Fruit fly (Drosophila melanogaster): ENCODE results near the gene Flacc.
A peak's percentile ranks its signal among the peaks of the same experiment; 100 is the strongest.

The Flacc gene

dm6 chrX:18883999-18884671, 9.3 kb downstream of the Flacc start, which contains the start of gene CG7332 (continued):
- TF ChIP-seq ase (GFP tag; IDR thresholded peaks at IDR 0.05) = no peak
- peak; percentile 37 for TF ChIP-seq YL-1 (GFP tag; optimal IDR thresholded peaks at IDR 0.05)
- TF ChIP-seq CG14860 (GFP tag; IDR thresholded peaks at IDR 0.05; ENCODE audit: partially characterized antibody) = peak; percentile 39; the same call in 1 of the 3 replicates
- no peak for TF ChIP-seq cato (GFP tag; optimal IDR thresholded peaks at IDR 0.05; ENCODE audit: borderline replicate concordance)
- TF ChIP-seq jing (GFP tag; optimal IDR thresholded peaks at IDR 0.05) = no peak
- 0 out of 2 replicates have a peak, but pooled peaks have one; percentile 28 for TF ChIP-seq Atf6 (GFP tag; IDR thresholded peaks at IDR 0.05)
- no peak for TF ChIP-seq Jarid2 (GFP tag; optimal IDR thresholded peaks at IDR 0.05)
- no peak for TF ChIP-seq eve (GFP tag; optimal IDR thresholded peaks at IDR 0.05)

dm6 chrX:18869489-18870132, 23.8 kb downstream of the Flacc start:
- TF ChIP-seq CG4404 (GFP tag; IDR thresholded peaks at IDR 0.05) (no peak), dan (GFP tag; IDR thresholded peaks at IDR 0.05) (no peak), sob (GFP tag; IDR thresholded peaks at IDR 0.05) (peak; percentile 37; the same call in 1 of the 2 replicates), Xrp1 (GFP tag; IDR thresholded peaks at IDR 0.05) (peak; percentile 75), Aef1 (GFP tag; IDR thresholded peaks at IDR 0.05) (peak; percentile 54; the same call in 2 of the 3 replicates), ems (GFP tag; optimal IDR thresholded peaks at IDR 0.05) (peak; percentile 24), CG5953 (GFP tag; IDR thresholded peaks at IDR 0.05) (0 out of 2 replicates have a peak, but pooled peaks have one; percentile 36), tx (GFP tag; optimal IDR thresholded peaks at IDR 0.05) (no peak), Drgx (GFP tag; IDR thresholded peaks at IDR 0.05) (peak; percentile 67), CG13424 (tag; optimal IDR thresholded peaks at IDR 0.05) (peak; percentile 44), Rfx (GFP tag; IDR thresholded peaks at IDR 0.05) (peak; percentile 59), CG30431 (GFP tag; optimal IDR thresholded peaks at IDR 0.05) (peak; percentile 11), CG12769 (tag; optimal IDR thresholded peaks at IDR 0.05) (no peak), CG18476 (GFP tag; optimal IDR thresholded peaks at IDR 0.05) (no peak), Deaf1 (tag; optimal IDR thresholded peaks at IDR 0.05) (no peak), Asciz (GFP tag; optimal IDR thresholded peaks at IDR 0.05) (peak; percentile 22), lmd (GFP tag; IDR thresholded peaks at IDR 0.05) (peak; percentile 67), Dek (tag; optimal IDR thresholded peaks at IDR 0.05) (peak; percentile 33), gcm (GFP tag; optimal IDR thresholded peaks at IDR 0.05) (peak; percentile 7), CG15696 (tag; optimal IDR thresholded peaks at IDR 0.05) (peak; percentile 13), Fer1 (GFP tag; optimal IDR thresholded peaks at IDR 0.05) (peak; percentile 27), H2.0 (GFP tag; IDR thresholded peaks at IDR 0.05) (peak; percentile 43), CG15011 (GFP tag; optimal IDR thresholded peaks at IDR 0.05) (no peak), CG7786 (GFP tag; optimal IDR thresholded peaks at IDR 0.05) (peak; percentile 25), CG13624 (GFP tag; optimal IDR thresholded peaks at IDR 0.05) (peak; percentile 41), nmo (GFP tag; optimal IDR thresholded peaks at IDR 0.05) (peak; percentile 45), CG2129 (GFP tag; IDR thresholded peaks at IDR 0.05; ENCODE audit: partially characterized antibody) (no peak), cas (GFP tag; IDR thresholded peaks at IDR 0.05) (no peak), Meics (GFP tag; optimal IDR thresholded peaks at IDR 0.05) (peak; percentile 51), Chrac-16 (GFP tag; optimal IDR thresholded peaks at IDR 0.05) (peak; percentile 17), CG7745 (tag; optimal IDR thresholded peaks at IDR 0.05) (no peak), ken (GFP tag; IDR thresholded peaks at IDR 0.05) (peak; percentile 55; the same call in 1 of the 3 replicates), Atf6 (GFP tag; IDR thresholded peaks at IDR 0.05) (peak; percentile 30; the same call in 1 of the 2 replicates), ewg (GFP tag; optimal IDR thresholded peaks at IDR 0.05) (peak; percentile 16), CG7963 (GFP tag; IDR thresholded peaks at IDR 0.05; ENCODE audit: partially characterized antibody) (no peak), CG8359 (GFP tag; optimal IDR thresholded peaks at IDR 0.05; ENCODE audit: borderline replicate concordance) (no peak), zfh2 (GFP tag; optimal IDR thresholded peaks at IDR 0.05) (no peak), GATAe (GFP tag; conservative IDR thresholded peaks at IDR 0.05) (no peak), ara (GFP tag; IDR thresholded peaks at IDR 0.05) (peak; percentile 61; the same call in 1 of the 2 replicates), pb (GFP tag; optimal IDR thresholded peaks at IDR 0.05) (peak; percentile 46)
